Worm (Caenorhabditis elegans) whole organism, L3 larva: ENCODE results near the gene F44G4.6.

Source experiments
- R02D3.7 ChIP-seq: fragments of 150-350 bp; optimal IDR thresholded peaks from 2 replicates; lab custom pipeline; 2014; ENCODE audit warnings: missing biosample characterization, missing genetic modification characterization
- ZK546.5 ChIP-seq: sonication (generic microtip); optimal IDR thresholded peaks from 2 replicates; lab custom pipeline; 2017; ENCODE audit warnings: missing biosample characterization, missing genetic modification characterization
- aly-2 ChIP-seq: fragments of 150-350 bp; optimal IDR thresholded peaks from 2 replicates; lab custom pipeline; 2014; ENCODE audit warnings: missing biosample characterization, missing genetic modification characterization
- ama-1 ChIP-seq: fragments of 150-350 bp; optimal IDR thresholded peaks from 2 replicates; lab custom pipeline; 2018
- ceh-16 ChIP-seq: sonication (generic microtip); optimal IDR thresholded peaks from 2 replicates; lab custom pipeline; 2017; ENCODE audit warnings: missing biosample characterization, missing genetic modification characterization
- ceh-28 ChIP-seq: fragments of 150-350 bp; optimal IDR thresholded peaks from 2 replicates; lab custom pipeline; 2014; ENCODE audit warnings: missing biosample characterization, missing genetic modification reagents, missing genetic modification characterization
- ceh-9 ChIP-seq: sonication (generic microtip); optimal IDR thresholded peaks from 2 replicates; lab custom pipeline; 2018; ENCODE audit warnings: missing biosample characterization, missing genetic modification characterization
- daf-12 ChIP-seq: fragments of 150-350 bp; optimal IDR thresholded peaks from 2 replicates; lab custom pipeline; 2014; ENCODE audit warnings: missing biosample characterization, missing genetic modification reagents, missing genetic modification characterization
- egl-5 ChIP-seq: fragments of 150-350 bp; optimal IDR thresholded peaks from 2 replicates; lab custom pipeline; 2017; ENCODE audit warnings: missing biosample characterization, missing genetic modification reagents, missing genetic modification characterization, inconsistent platforms
- elt-1 ChIP-seq: fragments of 150-350 bp; optimal IDR thresholded peaks from 2 replicates; lab custom pipeline; 2014; ENCODE audit warnings: missing biosample characterization, missing genetic modification characterization
- elt-2 ChIP-seq: sonication (generic microtip); optimal IDR thresholded peaks from 2 replicates; lab custom pipeline; 2016; ENCODE audit warnings: missing genetic modification reagents, mild to moderate bottlenecking, missing genetic modification characterization, missing compliant biosample characterization
- fos-1 ChIP-seq: fragments of 150-350 bp; optimal IDR thresholded peaks from 2 replicates; lab custom pipeline; 2014; ENCODE audit warnings: missing biosample characterization, missing genetic modification characterization
- hmg-11 ChIP-seq: sonication (generic microtip); optimal IDR thresholded peaks from 2 replicates; lab custom pipeline; 2016; ENCODE audit warnings: missing genetic modification characterization, missing compliant biosample characterization
- jun-1 ChIP-seq: fragments of 150-350 bp; optimal IDR thresholded peaks from 2 replicates; lab custom pipeline; 2014; ENCODE audit warnings: missing biosample characterization, missing genetic modification reagents, missing genetic modification characterization
- lin-15B ChIP-seq: fragments of 150-350 bp; optimal IDR thresholded peaks from 2 replicates; lab custom pipeline; 2014; ENCODE audit warnings: missing biosample characterization, missing genetic modification characterization
- lsy-12 ChIP-seq: sonication (generic microtip); optimal IDR thresholded peaks from 2 replicates; lab custom pipeline; 2016; ENCODE audit warnings: mild to moderate bottlenecking, missing genetic modification characterization, missing compliant biosample characterization
- mdl-1 ChIP-seq: fragments of 150-350 bp; optimal IDR thresholded peaks from 2 replicates; lab custom pipeline; 2014; ENCODE audit warnings: missing biosample characterization, missing genetic modification characterization
- mml-1 ChIP-seq: fragments of 150-350 bp; sonication (generic microtip); optimal IDR thresholded peaks from 3 replicates; lab custom pipeline; 2014; ENCODE audit warnings: missing biosample characterization, missing genetic modification characterization
- nfya-1 ChIP-seq: sonication (generic microtip); optimal IDR thresholded peaks from 2 replicates; lab custom pipeline; 2017; ENCODE audit warnings: missing genetic modification characterization, mild to moderate bottlenecking, missing compliant biosample characterization, antibody characterized with exemption, moderate library complexity; ENCODE audit not compliant: insufficient read depth
- nhr-11 ChIP-seq: fragments of 150-350 bp; optimal IDR thresholded peaks from 2 replicates; lab custom pipeline; 2014; ENCODE audit warnings: missing biosample characterization, missing genetic modification characterization
- nhr-12 ChIP-seq: fragments of 150-350 bp; optimal IDR thresholded peaks from 2 replicates; lab custom pipeline; 2014; ENCODE audit warnings: missing biosample characterization, missing genetic modification characterization
- nhr-23 ChIP-seq: fragments of 150-350 bp; optimal IDR thresholded peaks from 2 replicates; lab custom pipeline; 2014; ENCODE audit warnings: missing biosample characterization, missing genetic modification reagents, missing genetic modification characterization
- nhr-237 ChIP-seq: fragments of 150-350 bp; optimal IDR thresholded peaks from 2 replicates; lab custom pipeline; 2014; ENCODE audit warnings: missing biosample characterization, missing genetic modification characterization
- nhr-25 ChIP-seq: sonication (generic microtip); optimal IDR thresholded peaks from 2 replicates; lab custom pipeline; 2017; ENCODE audit warnings: missing biosample characterization, missing genetic modification characterization
- nhr-28 ChIP-seq: fragments of 150-350 bp; optimal IDR thresholded peaks from 2 replicates; lab custom pipeline; 2014; ENCODE audit warnings: missing biosample characterization, missing genetic modification characterization
- nhr-67 ChIP-seq: fragments of 150-350 bp; optimal IDR thresholded peaks from 2 replicates; lab custom pipeline; 2014; ENCODE audit warnings: missing biosample characterization, missing genetic modification characterization
- nhr-76 ChIP-seq: fragments of 150-350 bp; sonication (generic microtip); optimal IDR thresholded peaks from 5 replicates; lab custom pipeline; 2014; ENCODE audit warnings: missing biosample characterization, missing genetic modification characterization
- nhr-77 ChIP-seq: fragments of 150-350 bp; optimal IDR thresholded peaks from 2 replicates; lab custom pipeline; 2014; ENCODE audit warnings: missing biosample characterization, missing genetic modification characterization
- pha-4 ChIP-seq: fragments of 150-350 bp; optimal IDR thresholded peaks from 2 replicates; lab custom pipeline; 2014; ENCODE audit warnings: missing biosample characterization, missing genetic modification reagents, missing genetic modification characterization
- pqm-1 ChIP-seq: fragments of 150-350 bp; optimal IDR thresholded peaks from 2 replicates; lab custom pipeline; 2017; ENCODE audit warnings: missing biosample characterization, missing genetic modification characterization, inconsistent platforms
- sea-2 ChIP-seq: fragments of 150-350 bp; sonication (generic microtip); optimal IDR thresholded peaks from 4 replicates; lab custom pipeline; 2014; ENCODE audit warnings: missing biosample characterization, missing genetic modification reagents, missing genetic modification characterization
- skn-1 ChIP-seq: fragments of 150-350 bp; optimal IDR thresholded peaks from 2 replicates; lab custom pipeline; 2014; ENCODE audit warnings: missing biosample characterization, missing genetic modification characterization
- snpc-4 ChIP-seq: fragments of 150-350 bp; optimal IDR thresholded peaks from 2 replicates; lab custom pipeline; 2014; ENCODE audit warnings: missing biosample characterization, missing genetic modification characterization
- tbx-2 ChIP-seq: sonication (generic microtip); optimal IDR thresholded peaks from 2 replicates; lab custom pipeline; 2016; ENCODE audit warnings: mild to moderate bottlenecking, missing genetic modification characterization, missing compliant biosample characterization
- unc-62 ChIP-seq: fragments of 150-350 bp; sonication (generic microtip); optimal IDR thresholded peaks from 4 replicates; lab custom pipeline; 2014; ENCODE audit warnings: missing biosample characterization, missing genetic modification reagents, missing genetic modification characterization
- zag-1 ChIP-seq: fragments of 150-350 bp; optimal IDR thresholded peaks from 2 replicates; lab custom pipeline; 2014; ENCODE audit warnings: missing biosample characterization, missing genetic modification characterization
- ztf-11 ChIP-seq: fragments of 150-350 bp; optimal IDR thresholded peaks from 2 replicates; lab custom pipeline; 2014; ENCODE audit warnings: missing biosample characterization, missing genetic modification characterization

The F44G4.6 gene

ce11 chrII:8990267-8990666 lies 11.3 kb downstream of the F44G4.6 start:
- TF ChIP-seq nhr-76 (tag; lab: Kevin White, UChicago): no peak
- TF ChIP-seq nhr-12 (tag; lab: Kevin White, UChicago): no peak
- TF ChIP-seq nhr-237 (tag; lab: Kevin White, UChicago): no peak
- TF ChIP-seq unc-62 (GFP tag; lab: Kevin White, UChicago): no peak
- TF ChIP-seq pqm-1 (tag; lab: Kevin White, UChicago): peak; percentile 38
- TF ChIP-seq ceh-9 (tag; lab: Kevin White, UChicago): no peak
- peak; percentile 65 for TF ChIP-seq pha-4 (tag; lab: Kevin White, UChicago)
- TF ChIP-seq jun-1: peak; percentile 28
- no peak for TF ChIP-seq fos-1 (tag; lab: Kevin White, UChicago)
- TF ChIP-seq elt-2 (tag; lab: Kevin White, UChicago): peak; percentile 43

ce11 chrII:8989444-8989843 lies 12.1 kb downstream of the F44G4.6 start, which contains the start of gene C18E9.9:
TSS of gene C18E9.9 (minus strand) at chrII:8989544.
- TF ChIP-seq R02D3.7 (tag; lab: Kevin White, UChicago): no peak
- peak; percentile 20 for TF ChIP-seq pha-4 (tag; lab: Kevin White, UChicago)
- peak; percentile 12 for TF ChIP-seq elt-2 (tag; lab: Kevin White, UChicago)
- TF ChIP-seq pqm-1 (tag; lab: Kevin White, UChicago): peak; percentile 21
- TF ChIP-seq mml-1 (tag; lab: Kevin White, UChicago): no peak

- peak; percentile 36 for TF ChIP-seq elt-2 (tag; lab: Kevin White, UChicago)
- no peak for TF ChIP-seq nhr-25 (tag; lab: Kevin White, UChicago)
Observed at ce11 chrII:8987962-8988361, 13.6 kb downstream of the F44G4.6 start, which contains the start of gene C18E9.8. TSS of gene C18E9.8 (minus strand) at chrII:8988062.

ce11 chrII:8982683-8983082 lies 18.9 kb downstream of the F44G4.6 start, which contains the start of gene C18E9.7:
TSS of gene C18E9.7 (minus strand) at chrII:8982783.
- TF ChIP-seq ztf-11: no peak
- TF ChIP-seq zag-1 (tag; lab: Kevin White, UChicago): no peak
- no peak for TF ChIP-seq nhr-76 (tag; lab: Kevin White, UChicago)
- no peak for TF ChIP-seq sea-2 (GFP tag; lab: Kevin White, UChicago)
- TF ChIP-seq tbx-2 (tag; lab: Kevin White, UChicago): no peak
- no peak for TF ChIP-seq unc-62 (GFP tag; lab: Kevin White, UChicago)

- TF ChIP-seq ceh-16 (tag; lab: Kevin White, UChicago) (no peak), nhr-23 (tag; lab: Kevin White, UChicago) (no peak), pha-4 (tag; lab: Kevin White, UChicago) (peak; percentile 4), hmg-11 (tag; lab: Kevin White, UChicago) (peak; percentile 27), sea-2 (GFP tag; lab: Kevin White, UChicago) (no peak), nhr-237 (tag; lab: Kevin White, UChicago) (no peak), egl-5 (tag; lab: Kevin White, UChicago) (no peak)
Observed at ce11 chrII:8973516-8974043, 28.0 kb downstream of the F44G4.6 start, which contains the start of gene tomm-40. TSS of gene tomm-40 (minus strand) at chrII:8973566.

- TF ChIP-seq nhr-28 (tag; lab: Kevin White, UChicago) (no peak), nhr-67 (tag; lab: Kevin White, UChicago) (no peak), elt-1 (peak; percentile 31), pqm-1 (tag; lab: Kevin White, UChicago) (peak; percentile 72), nhr-11 (tag; lab: Kevin White, UChicago) (no peak), ceh-9 (tag; lab: Kevin White, UChicago) (no peak), nfya-1 (tag; lab: Kevin White, UChicago) (peak; percentile 84), mml-1 (tag; lab: Kevin White, UChicago) (no peak), nhr-77 (peak; percentile 33), nhr-25 (tag; lab: Kevin White, UChicago) (peak; percentile 27), mdl-1 (tag; lab: Kevin White, UChicago) (no peak), nhr-12 (tag; lab: Kevin White, UChicago) (no peak), ceh-28 (peak; percentile 60), lsy-12 (tag; lab: Kevin White, UChicago) (peak; percentile 57), ama-1 (lab: Kevin White, UChicago) (peak; percentile 49), snpc-4 (tag; lab: Kevin White, UChicago) (peak; percentile 59), daf-12 (tag; lab: Kevin White, UChicago) (no peak), R02D3.7 (tag; lab: Kevin White, UChicago) (peak; percentile 82), ztf-11 (no peak), aly-2 (tag; lab: Kevin White, UChicago) (no peak), lin-15B (tag; lab: Kevin White, UChicago) (peak; percentile 81), nhr-237 (tag; lab: Kevin White, UChicago) (no peak), ZK546.5 (tag; lab: Kevin White, UChicago) (no peak), zag-1 (tag; lab: Kevin White, UChicago) (no peak), skn-1 (tag; lab: Kevin White, UChicago) (peak; percentile 18), tbx-2 (tag; lab: Kevin White, UChicago) (peak; percentile 64), pha-4 (tag; lab: Kevin White, UChicago) (peak; percentile 78)
Observed at ce11 chrII:8969251-8970183, 32.1 kb downstream of the F44G4.6 start, which contains the start of the genes szy-20 and C18E9.5. TSS of gene szy-20 (minus strand) at chrII:8969333. TSS of gene C18E9.5 (plus strand) at chrII:8969980.
